Worm (Caenorhabditis elegans) whole organism, L3 larva: ENCODE results near the gene pudl-2.

Experiments
- R02D3.7 ChIP-seq: fragments of 150-350 bp; optimal IDR thresholded peaks from 2 replicates; lab custom pipeline; 2014; ENCODE audit warnings: missing biosample characterization, missing genetic modification characterization
- aly-2 ChIP-seq: fragments of 150-350 bp; optimal IDR thresholded peaks from 2 replicates; lab custom pipeline; 2014; ENCODE audit warnings: missing biosample characterization, missing genetic modification characterization
- ama-1 ChIP-seq: fragments of 150-350 bp; optimal IDR thresholded peaks from 2 replicates; lab custom pipeline; 2018
- ceh-16 ChIP-seq: sonication (generic microtip); optimal IDR thresholded peaks from 2 replicates; lab custom pipeline; 2017; ENCODE audit warnings: missing biosample characterization, missing genetic modification characterization
- ceh-9 ChIP-seq: sonication (generic microtip); optimal IDR thresholded peaks from 2 replicates; lab custom pipeline; 2018; ENCODE audit warnings: missing biosample characterization, missing genetic modification characterization
- egl-27 ChIP-seq: sonication (generic microtip); optimal IDR thresholded peaks from 4 replicates; lab custom pipeline; 2017; ENCODE audit warnings: missing biosample characterization, missing genetic modification reagents, missing genetic modification characterization
- egl-5 ChIP-seq: fragments of 150-350 bp; optimal IDR thresholded peaks from 2 replicates; lab custom pipeline; 2017; ENCODE audit warnings: missing biosample characterization, missing genetic modification reagents, missing genetic modification characterization, inconsistent platforms
- elt-1 ChIP-seq: fragments of 150-350 bp; optimal IDR thresholded peaks from 2 replicates; lab custom pipeline; 2014; ENCODE audit warnings: missing biosample characterization, missing genetic modification characterization
- elt-2 ChIP-seq: sonication (generic microtip); optimal IDR thresholded peaks from 2 replicates; lab custom pipeline; 2016; ENCODE audit warnings: missing genetic modification reagents, mild to moderate bottlenecking, missing genetic modification characterization, missing compliant biosample characterization
- elt-3 ChIP-seq, 3 experiments: fragments of 150-350 bp in 1 of 3; sonication (generic microtip) in 2 of 3; optimal IDR thresholded peaks; 2 replicates in 2 of 3; 4 replicates in 1 of 3; lab custom pipeline; 2014 to 2017; ENCODE audit warnings: missing biosample characterization in 3 of 3, missing genetic modification characterization in 3 of 3
- fkh-10 ChIP-seq: sonication (generic microtip); optimal IDR thresholded peaks from 2 replicates; lab custom pipeline; 2017; ENCODE audit warnings: missing biosample characterization, missing genetic modification reagents, missing genetic modification characterization
- fkh-2 ChIP-seq: fragments of 150-350 bp; optimal IDR thresholded peaks from 2 replicates; lab custom pipeline; 2014; ENCODE audit warnings: missing biosample characterization, missing genetic modification reagents, missing genetic modification characterization
- fos-1 ChIP-seq: fragments of 150-350 bp; optimal IDR thresholded peaks from 2 replicates; lab custom pipeline; 2014; ENCODE audit warnings: missing biosample characterization, missing genetic modification characterization
- hmg-11 ChIP-seq: sonication (generic microtip); optimal IDR thresholded peaks from 2 replicates; lab custom pipeline; 2016; ENCODE audit warnings: missing genetic modification characterization, missing compliant biosample characterization
- jun-1 ChIP-seq: fragments of 150-350 bp; optimal IDR thresholded peaks from 2 replicates; lab custom pipeline; 2014; ENCODE audit warnings: missing biosample characterization, missing genetic modification reagents, missing genetic modification characterization
- lin-15B ChIP-seq: fragments of 150-350 bp; optimal IDR thresholded peaks from 2 replicates; lab custom pipeline; 2014; ENCODE audit warnings: missing biosample characterization, missing genetic modification characterization
- lin-39 ChIP-seq: fragments of 150-350 bp; optimal IDR thresholded peaks from 2 replicates; lab custom pipeline; 2018; ENCODE audit warnings: missing biosample characterization, missing genetic modification reagents, missing genetic modification characterization
- lsy-12 ChIP-seq: sonication (generic microtip); optimal IDR thresholded peaks from 2 replicates; lab custom pipeline; 2016; ENCODE audit warnings: mild to moderate bottlenecking, missing genetic modification characterization, missing compliant biosample characterization
- mdl-1 ChIP-seq: fragments of 150-350 bp; optimal IDR thresholded peaks from 2 replicates; lab custom pipeline; 2014; ENCODE audit warnings: missing biosample characterization, missing genetic modification characterization
- mml-1 ChIP-seq: fragments of 150-350 bp; sonication (generic microtip); optimal IDR thresholded peaks from 3 replicates; lab custom pipeline; 2014; ENCODE audit warnings: missing biosample characterization, missing genetic modification characterization
- nfya-1 ChIP-seq: sonication (generic microtip); optimal IDR thresholded peaks from 2 replicates; lab custom pipeline; 2017; ENCODE audit warnings: missing genetic modification characterization, mild to moderate bottlenecking, missing compliant biosample characterization, antibody characterized with exemption, moderate library complexity; ENCODE audit not compliant: insufficient read depth
- nhr-23 ChIP-seq: fragments of 150-350 bp; optimal IDR thresholded peaks from 2 replicates; lab custom pipeline; 2014; ENCODE audit warnings: missing biosample characterization, missing genetic modification reagents, missing genetic modification characterization
- nhr-237 ChIP-seq: fragments of 150-350 bp; optimal IDR thresholded peaks from 2 replicates; lab custom pipeline; 2014; ENCODE audit warnings: missing biosample characterization, missing genetic modification characterization
- nhr-25 ChIP-seq: sonication (generic microtip); optimal IDR thresholded peaks from 2 replicates; lab custom pipeline; 2017; ENCODE audit warnings: missing biosample characterization, missing genetic modification characterization
- nhr-28 ChIP-seq: fragments of 150-350 bp; optimal IDR thresholded peaks from 2 replicates; lab custom pipeline; 2014; ENCODE audit warnings: missing biosample characterization, missing genetic modification characterization
- nhr-43 ChIP-seq: sonication (generic microtip); optimal IDR thresholded peaks from 2 replicates; lab custom pipeline; 2016; ENCODE audit warnings: mild to moderate bottlenecking, missing genetic modification characterization, missing compliant biosample characterization; ENCODE audit not compliant: poor library complexity, severe bottlenecking
- nhr-67 ChIP-seq: fragments of 150-350 bp; optimal IDR thresholded peaks from 2 replicates; lab custom pipeline; 2014; ENCODE audit warnings: missing biosample characterization, missing genetic modification characterization
- nhr-77 ChIP-seq: fragments of 150-350 bp; optimal IDR thresholded peaks from 2 replicates; lab custom pipeline; 2014; ENCODE audit warnings: missing biosample characterization, missing genetic modification characterization
- pha-4 ChIP-seq: fragments of 150-350 bp; optimal IDR thresholded peaks from 2 replicates; lab custom pipeline; 2014; ENCODE audit warnings: missing biosample characterization, missing genetic modification reagents, missing genetic modification characterization
- pqm-1 ChIP-seq: fragments of 150-350 bp; optimal IDR thresholded peaks from 2 replicates; lab custom pipeline; 2017; ENCODE audit warnings: missing biosample characterization, missing genetic modification characterization, inconsistent platforms
- sea-2 ChIP-seq: fragments of 150-350 bp; sonication (generic microtip); optimal IDR thresholded peaks from 4 replicates; lab custom pipeline; 2014; ENCODE audit warnings: missing biosample characterization, missing genetic modification reagents, missing genetic modification characterization
- skn-1 ChIP-seq: fragments of 150-350 bp; optimal IDR thresholded peaks from 2 replicates; lab custom pipeline; 2014; ENCODE audit warnings: missing biosample characterization, missing genetic modification characterization
- snpc-4 ChIP-seq: fragments of 150-350 bp; optimal IDR thresholded peaks from 2 replicates; lab custom pipeline; 2014; ENCODE audit warnings: missing biosample characterization, missing genetic modification characterization
- tbx-2 ChIP-seq: sonication (generic microtip); optimal IDR thresholded peaks from 2 replicates; lab custom pipeline; 2016; ENCODE audit warnings: mild to moderate bottlenecking, missing genetic modification characterization, missing compliant biosample characterization
- unc-39 ChIP-seq: sonication (generic microtip); optimal IDR thresholded peaks from 4 replicates; lab custom pipeline; 2017; ENCODE audit warnings: missing biosample characterization, missing genetic modification characterization
- zag-1 ChIP-seq: fragments of 150-350 bp; optimal IDR thresholded peaks from 2 replicates; lab custom pipeline; 2014; ENCODE audit warnings: missing biosample characterization, missing genetic modification characterization
- ztf-4 ChIP-seq: fragments of 150-350 bp; optimal IDR thresholded peaks from 2 replicates; lab custom pipeline; 2014; ENCODE audit warnings: missing biosample characterization, missing genetic modification characterization

Gene pudl-2

DNA sequence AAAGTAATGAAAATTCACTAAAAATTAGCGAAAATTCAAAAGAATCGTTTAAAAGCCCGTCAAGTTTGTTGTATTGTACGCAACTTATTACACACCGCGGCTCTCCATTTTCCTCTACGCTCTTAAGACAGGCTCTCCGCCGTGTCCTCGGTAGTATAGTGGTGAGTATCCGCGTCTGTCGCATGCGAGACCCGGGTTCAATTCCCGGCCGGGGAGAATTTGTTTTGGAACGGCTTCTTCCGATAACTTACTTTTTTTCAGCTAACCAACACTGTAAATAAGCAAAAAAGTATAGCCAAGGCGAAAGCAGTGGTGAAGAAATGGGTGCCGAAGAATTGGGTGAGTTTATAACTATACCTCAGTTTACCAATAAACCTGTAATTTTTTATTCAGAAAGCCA, 32.4 kb upstream of the pudl-2 start:
- TF ChIP-seq ama-1 (no peak), pha-4 (tag; lab: Kevin White, UChicago) (peak; percentile 12), elt-1 (tag; lab: Kevin White, UChicago) (no peak), elt-3 (tag; optimal IDR thresholded peaks at IDR 0.05; lab: Kevin White, UChicago) (no peak), nhr-43 (tag; lab: Kevin White, UChicago) (no peak), mml-1 (tag; lab: Kevin White, UChicago) (no peak), nfya-1 (tag; lab: Kevin White, UChicago) (peak; percentile 2), elt-2 (peak; percentile 6)

DNA sequence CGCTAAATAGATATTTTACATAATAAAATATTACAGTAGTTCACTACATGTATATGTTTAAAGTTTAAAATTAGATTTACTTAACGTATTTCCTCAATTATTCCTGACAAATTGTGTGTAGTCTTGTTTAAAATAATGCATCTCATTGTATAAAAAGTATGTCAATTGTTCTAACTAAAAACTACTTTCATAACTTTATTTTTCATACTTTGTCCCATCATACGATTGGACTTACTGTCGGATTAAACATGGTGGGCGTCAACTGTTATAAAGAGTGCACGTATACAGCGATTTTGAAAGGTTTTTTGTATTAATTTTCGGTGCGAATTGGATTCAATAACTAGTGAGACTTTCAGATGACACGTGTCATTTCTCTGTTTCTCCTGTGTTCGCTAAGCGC, 31.0 kb upstream of the pudl-2 start, which contains the start of gene Y54G2A.32:
Gene Y54G2A.32, plus strand, starts transcription at position 301 of the 400 bp plus-strand sequence.
- TF ChIP-seq lsy-12 (no peak), skn-1 (tag; lab: Kevin White, UChicago) (no peak), egl-5 (tag; lab: Kevin White, UChicago) (no peak), nhr-43 (tag; lab: Kevin White, UChicago) (no peak), R02D3.7 (tag; lab: Kevin White, UChicago) (no peak), fkh-2 (no peak), ceh-16 (tag; lab: Kevin White, UChicago) (no peak), elt-2 (no peak), fkh-10 (GFP tag; lab: Kevin White, UChicago) (no peak), ztf-4 (tag; lab: Kevin White, UChicago) (no peak), jun-1 (tag; lab: Kevin White, UChicago) (no peak), aly-2 (no peak), fos-1 (tag; lab: Kevin White, UChicago) (no peak), nhr-67 (no peak), unc-39 (tag; lab: Kevin White, UChicago) (no peak), mdl-1 (tag; lab: Kevin White, UChicago) (no peak), sea-2 (GFP tag; lab: Kevin White, UChicago) (no peak), lin-15B (tag; lab: Kevin White, UChicago) (no peak), pha-4 (tag; lab: Kevin White, UChicago) (no peak)

DNA sequence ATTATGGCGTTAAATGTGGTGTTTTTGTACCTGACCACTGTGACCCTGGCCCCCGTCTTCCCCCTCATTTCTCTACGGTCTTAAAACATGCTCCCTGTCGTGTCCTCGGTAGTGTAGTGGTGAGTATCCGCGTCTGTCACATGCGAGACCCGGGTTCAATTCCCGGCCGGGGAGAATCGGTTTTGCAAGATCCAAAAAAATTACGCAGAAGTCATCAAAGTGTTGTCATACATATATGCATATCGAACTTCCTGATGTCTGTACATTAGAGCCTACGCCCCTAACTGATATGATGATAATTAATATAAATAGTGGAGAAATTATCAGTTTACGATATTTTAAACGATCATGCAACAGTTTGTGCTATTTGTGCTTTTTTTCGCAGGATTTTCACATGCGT, 29.1 kb upstream of the pudl-2 start, which contains the start of gene Y54G2A.45:
Gene Y54G2A.45, plus strand, starts transcription at position 333 of the 400 bp plus-strand sequence.
- TF ChIP-seq nhr-43 (tag; lab: Kevin White, UChicago) = peak; percentile 31
- no peak for TF ChIP-seq nhr-25
- no peak for TF ChIP-seq ceh-16 (tag; lab: Kevin White, UChicago)
- peak; percentile 81 for TF ChIP-seq pqm-1 (tag; lab: Kevin White, UChicago)
- no peak for TF ChIP-seq fos-1 (tag; lab: Kevin White, UChicago)
- peak; percentile 10 for TF ChIP-seq lin-39
- TF ChIP-seq zag-1 = no peak
- no peak for TF ChIP-seq ceh-9 (tag; lab: Kevin White, UChicago)
- peak; percentile 31 for TF ChIP-seq nfya-1 (tag; lab: Kevin White, UChicago)
- TF ChIP-seq lin-15B (tag; lab: Kevin White, UChicago) = peak; percentile 6
- TF ChIP-seq elt-2 = peak; percentile 89
- no peak for TF ChIP-seq nhr-77 (tag; lab: Kevin White, UChicago)
- TF ChIP-seq hmg-11 = peak; percentile 30
- no peak for TF ChIP-seq nhr-237 (tag; lab: Kevin White, UChicago)
- no peak for TF ChIP-seq ztf-4 (tag; lab: Kevin White, UChicago)
- peak; percentile 40 for TF ChIP-seq pha-4 (tag; lab: Kevin White, UChicago)
- no peak for TF ChIP-seq R02D3.7 (tag; lab: Kevin White, UChicago)
- TF ChIP-seq snpc-4 = no peak
- TF ChIP-seq tbx-2 = peak; percentile 29
- TF ChIP-seq jun-1 (tag; lab: Kevin White, UChicago) = peak; percentile 64
- peak; percentile 83 for TF ChIP-seq skn-1 (tag; lab: Kevin White, UChicago)
- peak; percentile 24 for TF ChIP-seq lsy-12
- no peak for TF ChIP-seq unc-39 (tag; lab: Kevin White, UChicago)

DNA sequence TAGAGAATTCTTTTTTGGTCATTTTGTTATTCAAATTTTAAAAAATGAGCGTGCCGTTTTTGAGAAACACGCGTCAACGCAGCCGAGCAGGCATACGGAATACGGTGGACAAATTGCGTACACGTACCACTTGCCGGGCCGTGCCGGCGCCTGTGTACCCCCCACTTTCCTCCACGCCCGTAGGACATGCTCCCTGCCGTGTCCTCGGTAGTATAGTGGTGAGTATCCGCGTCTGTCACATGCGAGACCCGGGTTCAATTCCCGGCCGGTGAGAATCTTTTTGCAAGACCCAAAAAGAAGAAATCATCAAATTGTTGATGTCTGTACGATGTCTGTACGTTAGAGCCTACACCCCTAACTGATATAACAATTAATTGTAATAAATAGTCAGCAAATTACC, 26.5 kb upstream of the pudl-2 start:
- TF ChIP-seq nhr-23 (tag; lab: Kevin White, UChicago) (no peak), nhr-67 (no peak), mml-1 (tag; lab: Kevin White, UChicago) (no peak), lin-15B (tag; lab: Kevin White, UChicago) (no peak), lsy-12 (no peak), jun-1 (tag; lab: Kevin White, UChicago) (no peak), egl-27 (tag; lab: Kevin White, UChicago) (no peak), mdl-1 (tag; lab: Kevin White, UChicago) (no peak), nhr-28 (tag; lab: Kevin White, UChicago) (no peak), pha-4 (tag; lab: Kevin White, UChicago) (no peak)
- TF ChIP-seq, all 47 proteins: peak for 0
